Fruit fly (Drosophila melanogaster): ENCODE results near the gene CG45122.

The CG45122 gene

DNA sequence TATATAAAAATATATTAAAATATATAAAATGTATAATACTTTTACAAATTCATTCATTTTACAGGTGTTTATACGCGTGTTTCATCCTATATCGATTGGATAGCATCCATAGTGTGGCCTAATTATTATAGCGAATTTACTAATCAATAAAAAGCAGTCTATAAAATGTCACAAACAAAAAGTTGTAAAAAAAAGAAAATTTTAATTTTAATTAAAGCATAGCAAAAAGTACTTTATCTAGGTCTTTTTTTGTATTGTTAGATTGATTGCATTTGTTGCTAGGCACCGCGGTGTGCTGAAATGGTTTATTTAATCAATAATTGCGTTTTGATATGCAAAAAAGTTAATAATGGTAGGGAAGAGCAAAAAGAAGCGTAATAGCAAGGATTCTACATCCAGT, at the start of gene CG45122:
CG45122 (plus strand) TSS at position 301 of the 400 bp plus-strand sequence.
- TF ChIP-seq Sin3A (optimal IDR thresholded peaks at IDR 0.05), result no peak
- no peak for TF ChIP-seq zf30C (GFP tag; optimal IDR thresholded peaks at IDR 0.05)
- TF ChIP-seq CG30403 (GFP tag; optimal IDR thresholded peaks at IDR 0.05), result no peak
- no peak for TF ChIP-seq toy (GFP tag; IDR thresholded peaks at IDR 0.05)
- TF ChIP-seq CG6689 (GFP tag; IDR thresholded peaks at IDR 0.05), result no peak
- no peak for TF ChIP-seq Elba2 (GFP tag; optimal IDR thresholded peaks at IDR 0.05)
- no peak for TF ChIP-seq Gsc (GFP tag; IDR thresholded peaks at IDR 0.05)
- no peak for TF ChIP-seq CG2202 (tag; optimal IDR thresholded peaks at IDR 0.05)
- no peak for TF ChIP-seq caup (GFP tag; optimal IDR thresholded peaks at IDR 0.05; ENCODE audit: severe bottlenecking)
- TF ChIP-seq trem (tag; optimal IDR thresholded peaks at IDR 0.05), result no peak
- TF ChIP-seq CG34376 (GFP tag; optimal IDR thresholded peaks at IDR 0.05), result no peak
- no peak for TF ChIP-seq CG3838 (GFP tag; optimal IDR thresholded peaks at IDR 0.05)
- TF ChIP-seq nom (GFP tag; optimal IDR thresholded peaks at IDR 0.05), result no peak
- no peak for TF ChIP-seq Usf (GFP tag; optimal IDR thresholded peaks at IDR 0.05)
- no peak for TF ChIP-seq CG7963 (GFP tag; IDR thresholded peaks at IDR 0.05; ENCODE audit: partially characterized antibody)
- no peak for TF ChIP-seq exex (tag; optimal IDR thresholded peaks at IDR 0.05)
- no peak for TF ChIP-seq Meics (GFP tag; optimal IDR thresholded peaks at IDR 0.05)
- TF ChIP-seq CG17612 (GFP tag; IDR thresholded peaks at IDR 0.05), result no peak
- no peak for TF ChIP-seq GATAe (GFP tag; conservative IDR thresholded peaks at IDR 0.05)
- no peak for TF ChIP-seq Nf-YB (GFP tag; optimal IDR thresholded peaks at IDR 0.05)

DNA sequence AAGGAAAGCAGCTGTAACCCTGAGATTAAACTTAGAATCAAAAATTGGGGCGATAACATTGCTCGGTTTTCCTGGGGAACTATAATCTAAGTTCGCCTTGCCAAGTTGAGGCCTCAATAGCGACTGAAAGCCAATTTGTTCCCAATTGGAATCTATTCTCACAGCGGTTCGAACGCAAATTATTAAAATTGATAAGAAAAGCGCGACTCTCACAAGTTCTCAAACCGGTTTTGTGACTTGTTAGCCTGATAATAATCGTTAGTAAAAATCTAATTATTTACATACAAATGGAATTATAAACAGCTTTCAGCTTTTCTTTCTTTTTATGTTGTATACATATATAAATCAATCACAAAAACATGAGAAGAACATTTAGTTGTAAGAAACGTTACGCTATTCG, 48.9 kb upstream of the CG45122 start, which contains the start of gene yellow-f2:
yellow-f2 (minus strand) TSS at position 101 of the 400 bp plus-strand sequence.
- TF ChIP-seq Elba2 (GFP tag; optimal IDR thresholded peaks at IDR 0.05) (peak; percentile 72), sug (tag; optimal IDR thresholded peaks at IDR 0.05) (peak; percentile 38), CG34376 (GFP tag; optimal IDR thresholded peaks at IDR 0.05) (peak; percentile 11), CG14014 (GFP tag; IDR thresholded peaks at IDR 0.05) (no peak)

DNA sequence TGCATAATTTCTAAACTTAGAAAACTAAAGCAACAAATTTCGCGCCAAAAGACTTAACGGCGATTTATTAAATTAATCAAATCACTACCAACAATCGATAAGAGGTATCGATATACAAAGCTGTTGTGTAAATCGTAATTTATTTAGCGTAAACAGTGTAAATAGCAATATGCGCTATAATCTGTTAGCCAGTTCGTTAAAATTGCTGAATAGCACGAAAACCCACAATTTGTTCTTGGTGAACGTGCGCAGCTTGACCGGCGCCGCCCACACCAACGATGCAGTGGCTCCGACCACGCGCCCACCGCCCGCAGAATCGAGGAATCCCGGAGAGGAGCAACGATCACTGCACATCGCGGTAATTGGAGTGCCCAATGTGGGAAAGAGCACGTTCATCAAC, 48.4 kb upstream of the CG45122 start, which contains the start of gene CG7488:
CG7488 (plus strand) TSS at position 99 of the 400 bp plus-strand sequence.
- TF ChIP-seq p53 (GFP tag; optimal IDR thresholded peaks at IDR 0.05) (no peak), zfh2 (GFP tag; optimal IDR thresholded peaks at IDR 0.05) (no peak), br (optimal IDR thresholded peaks at IDR 0.05) (no peak), pita (GFP tag; optimal IDR thresholded peaks at IDR 0.05) (no peak), corto (GFP tag; optimal IDR thresholded peaks at IDR 0.05) (no peak), Abd-B (GFP tag; optimal IDR thresholded peaks at IDR 0.05) (no peak), CG18262 (tag; optimal IDR thresholded peaks at IDR 0.05) (no peak), CG17568 (GFP tag; optimal IDR thresholded peaks at IDR 0.05) (no peak), trem (tag; optimal IDR thresholded peaks at IDR 0.05) (peak; percentile 59), CG8359 (GFP tag; optimal IDR thresholded peaks at IDR 0.05; ENCODE audit: borderline replicate concordance) (no peak), CG13123 (GFP tag; optimal IDR thresholded peaks at IDR 0.05) (no peak), CG14441 (GFP tag; IDR thresholded peaks at IDR 0.05) (no peak), CG2129 (GFP tag; IDR thresholded peaks at IDR 0.05; ENCODE audit: partially characterized antibody) (peak; percentile 66), MBD-R2 (GFP tag; IDR thresholded peaks at IDR 0.05) (peak; percentile 62), Ssrp (tag; optimal IDR thresholded peaks at IDR 0.05) (no peak), CG14710 (tag; optimal IDR thresholded peaks at IDR 0.05) (peak; percentile 26), ac (GFP tag; optimal IDR thresholded peaks at IDR 0.05) (no peak), row (GFP tag; IDR thresholded peaks at IDR 0.05) (no peak), kah (GFP tag; optimal IDR thresholded peaks at IDR 0.05) (no peak), Doc3 (GFP tag; IDR thresholded peaks at IDR 0.05; ENCODE audit: partially characterized antibody) (peak; percentile 90), CG7963 (GFP tag; IDR thresholded peaks at IDR 0.05; ENCODE audit: partially characterized antibody) (peak; percentile 70; the same call in 2 of the 3 replicates), CG5180 (GFP tag; optimal IDR thresholded peaks at IDR 0.05) (no peak), cwo (GFP tag; optimal IDR thresholded peaks at IDR 0.05) (no peak), CG6175 (GFP tag; IDR thresholded peaks at IDR 0.05) (no peak), Awh (GFP tag; IDR thresholded peaks at IDR 0.05) (no peak), gfzf (GFP tag; optimal IDR thresholded peaks at IDR 0.05) (peak; percentile 13), esg (GFP tag; conservative IDR thresholded peaks at IDR 0.05) (no peak), hbn (GFP tag; IDR thresholded peaks at IDR 0.05; ENCODE audit: partially characterized antibody) (peak; percentile 84), sens-2 (GFP tag; IDR thresholded peaks at IDR 0.05) (no peak)
